Fruit fly (Drosophila melanogaster) whole organism, wandering third instar larva: Measurements from ENCODE around the gene mei-P26.

Experiments
- Abd-B ChIP-seq: fragments of >200 bp; optimal IDR thresholded peaks from 2 replicates; lab custom pipeline; 2017; ENCODE audit warnings: missing biosample characterization, missing genetic modification characterization
- CG32264 ChIP-seq: fragments of 200-800 bp; sonication (Bioruptor generic); optimal IDR thresholded peaks from 2 replicates; lab custom pipeline; 2016; ENCODE audit warnings: missing biosample characterization, missing genetic modification characterization
- CG9705 ChIP-seq: fragments of 200-800 bp; sonication (Bioruptor generic); optimal IDR thresholded peaks from 2 replicates; lab custom pipeline; 2018; ENCODE audit warnings: missing biosample characterization, mild to moderate bottlenecking, missing genetic modification characterization
- CrebA ChIP-seq: fragments of 200-800 bp; sonication (Bioruptor generic); optimal IDR thresholded peaks from 2 replicates; lab custom pipeline; 2016; ENCODE audit warnings: missing biosample characterization, mild to moderate bottlenecking, missing genetic modification characterization, borderline replicate concordance
- Dfd ChIP-seq: fragments of >200 bp; optimal IDR thresholded peaks from 2 replicates; lab custom pipeline; 2017; ENCODE audit warnings: missing biosample characterization, missing genetic modification characterization
- GATAd ChIP-seq: sonication (Bioruptor generic); optimal IDR thresholded peaks from 2 replicates; lab custom pipeline; 2016; ENCODE audit warnings: missing biosample characterization, missing genetic modification characterization
- HLH106 ChIP-seq: fragments of 200-800 bp; optimal IDR thresholded peaks from 3 replicates; lab custom pipeline; 2019; ENCODE audit warnings: missing biosample characterization, mild to moderate bottlenecking, missing genetic modification characterization, moderate library complexity
- Hnf4 ChIP-seq: fragments of 200-800 bp; sonication (Bioruptor generic); optimal IDR thresholded peaks from 2 replicates; lab custom pipeline; 2016; ENCODE audit warnings: missing biosample characterization, mild to moderate bottlenecking, missing genetic modification characterization
- Hr78 ChIP-seq: fragments of >200 bp; optimal IDR thresholded peaks from 2 replicates; lab custom pipeline; 2017; ENCODE audit warnings: missing biosample characterization, missing genetic modification characterization
- Hr83 ChIP-seq: fragments of 200-300 bp; sonication (Bioruptor generic); optimal IDR thresholded peaks from 2 replicates; lab custom pipeline; 2016; ENCODE audit warnings: missing biosample characterization, mild to moderate bottlenecking, missing genetic modification characterization, moderate library complexity; ENCODE audit not compliant: poor library complexity, severe bottlenecking
- Mio ChIP-seq: sonication (Bioruptor generic); optimal IDR thresholded peaks from 2 replicates; lab custom pipeline; 2016; ENCODE audit warnings: missing biosample characterization, missing genetic modification characterization
- OdsH ChIP-seq: fragments of 200-800 bp; sonication (Bioruptor generic); optimal IDR thresholded peaks from 2 replicates; lab custom pipeline; 2016; ENCODE audit warnings: missing biosample characterization, mild to moderate bottlenecking, missing genetic modification characterization
- Vsx2 ChIP-seq: fragments of 200-300, 225-300 bp; sonication (Bioruptor generic); optimal IDR thresholded peaks from 2 replicates; lab custom pipeline; 2018; ENCODE audit warnings: missing biosample characterization, missing genetic modification characterization; ENCODE audit not compliant: partially characterized antibody
- br ChIP-seq: fragments of 200-800 bp; sonication (Bioruptor generic); optimal IDR thresholded peaks from 2 replicates; lab custom pipeline; 2016; ENCODE audit warnings: missing biosample characterization, missing genetic modification characterization
- dl ChIP-seq, 2 experiments: fragments of 175-275, 200-275 bp in 1 of 2; fragments of 200-275 bp in 1 of 2; sonication (Bioruptor generic); optimal IDR thresholded peaks; lab custom pipeline; 2018; ENCODE audit warnings: mild to moderate bottlenecking in 2 of 2, missing biosample characterization in 2 of 2, missing genetic modification characterization in 2 of 2, moderate library complexity in 2 of 2; ENCODE audit not compliant: partially characterized antibody in 2 of 2, insufficient read depth in 1 of 2
- dmrt93B ChIP-seq: fragments of 200-800 bp; sonication (Bioruptor generic); optimal IDR thresholded peaks from 2 replicates; lab custom pipeline; 2018; ENCODE audit warnings: missing biosample characterization, mild to moderate bottlenecking, missing genetic modification characterization
- dsf ChIP-seq: sonication (Bioruptor generic); optimal IDR thresholded peaks from 2 replicates; lab custom pipeline; 2016; ENCODE audit warnings: missing biosample characterization, missing genetic modification characterization, borderline replicate concordance
- ey ChIP-seq: fragments of 200-800 bp; sonication (Bioruptor generic); optimal IDR thresholded peaks from 2 replicates; lab custom pipeline; 2016; ENCODE audit warnings: missing biosample characterization, missing genetic modification characterization
- foxo ChIP-seq, 2 experiments: fragments of 200-800 bp; sonication (Bioruptor generic); optimal IDR thresholded peaks; 2 replicates in 1 of 2; 3 replicates in 1 of 2; lab custom pipeline; 2016 to 2017; ENCODE audit warnings: missing biosample characterization in 2 of 2, missing genetic modification characterization in 2 of 2
- h ChIP-seq: fragments of 200-800 bp; sonication (Bioruptor generic); optimal IDR thresholded peaks from 3 replicates; lab custom pipeline; 2016; ENCODE audit warnings: missing biosample characterization, mild to moderate bottlenecking, missing genetic modification characterization
- jim ChIP-seq: fragments of 175-275, 200-325 bp; sonication (Bioruptor generic); optimal IDR thresholded peaks from 2 replicates; lab custom pipeline; 2016; ENCODE audit warnings: missing biosample characterization, mild to moderate bottlenecking, missing genetic modification characterization
- lola ChIP-seq: fragments of >200 bp; optimal IDR thresholded peaks from 2 replicates; lab custom pipeline; 2017; ENCODE audit warnings: missing biosample characterization, missing genetic modification characterization
- pan ChIP-seq: fragments of >200 bp; optimal IDR thresholded peaks from 2 replicates; lab custom pipeline; 2017
- psq ChIP-seq: fragments of 200-800 bp; sonication (Bioruptor generic); optimal IDR thresholded peaks from 3 replicates; lab custom pipeline; 2017; ENCODE audit warnings: missing biosample characterization, mild to moderate bottlenecking, missing genetic modification characterization, moderate library complexity
- rgr ChIP-seq: fragments of 200-800 bp; sonication (Bioruptor generic); optimal IDR thresholded peaks from 3 replicates; lab custom pipeline; 2016; ENCODE audit warnings: missing biosample characterization, mild to moderate bottlenecking, missing genetic modification characterization
- sage ChIP-seq: fragments of 200-800 bp; sonication (Bioruptor generic); optimal IDR thresholded peaks from 2 replicates; lab custom pipeline; 2016; ENCODE audit warnings: missing biosample characterization, mild to moderate bottlenecking, missing genetic modification characterization
- sv ChIP-seq: fragments of 200-800 bp; sonication (Bioruptor generic); optimal IDR thresholded peaks from 3 replicates; lab custom pipeline; 2016; ENCODE audit warnings: missing biosample characterization, missing genetic modification characterization
- tai ChIP-seq: sonication (Bioruptor generic); optimal IDR thresholded peaks from 2 replicates; lab custom pipeline; 2016; ENCODE audit warnings: missing biosample characterization, missing genetic modification characterization
- usp ChIP-seq: fragments of >200 bp; optimal IDR thresholded peaks from 2 replicates; lab custom pipeline; 2017; ENCODE audit warnings: missing biosample characterization, missing genetic modification characterization
- woc ChIP-seq: sonication (Bioruptor generic); optimal IDR thresholded peaks from 2 replicates; lab custom pipeline; 2016; ENCODE audit warnings: missing biosample characterization, mild to moderate bottlenecking, missing genetic modification characterization

mei-P26 gene

dm6 chrX:9216572-9216971 is 53.5 kb downstream of the mei-P26 start, which contains the start of gene CG15369:
Gene CG15369, plus strand, starts transcription at chrX:9216872.
- no peak for TF ChIP-seq Mio (GFP tag; lab: Kevin White, UChicago)
- no peak for TF ChIP-seq Vsx2 (GFP tag; lab: Kevin White, UChicago)
- no peak for TF ChIP-seq h (GFP tag; lab: Kevin White, UChicago)
- no peak for TF ChIP-seq usp (GFP tag; lab: Kevin White, UChicago)
- no peak for TF ChIP-seq woc
- TF ChIP-seq Hnf4 (GFP tag; lab: Kevin White, UChicago): no peak
- no peak for TF ChIP-seq lola
- TF ChIP-seq jim (GFP tag; lab: Kevin White, UChicago): no peak

dm6 chrX:9220434-9220833 is 57.4 kb downstream of the mei-P26 start:
- TF ChIP-seq OdsH (GFP tag; lab: Kevin White, UChicago) (no peak), foxo (GFP tag; optimal IDR thresholded peaks at IDR 0.05; lab: Kevin White, UChicago) (peak in 1 of 2 experiments; percentile 3)

- TF ChIP-seq HLH106 (tag; lab: Kevin White, UChicago): no peak
- no peak for TF ChIP-seq Dfd (GFP tag; lab: Kevin White, UChicago)
- TF ChIP-seq h (GFP tag; lab: Kevin White, UChicago): no peak
- no peak for TF ChIP-seq Hr83 (GFP tag; lab: Kevin White, UChicago)
Observed at dm6 chrX:9223182-9223581, 60.1 kb downstream of the mei-P26 start, which contains the start of gene t. Gene t, minus strand, starts transcription at chrX:9223257.

DNA sequence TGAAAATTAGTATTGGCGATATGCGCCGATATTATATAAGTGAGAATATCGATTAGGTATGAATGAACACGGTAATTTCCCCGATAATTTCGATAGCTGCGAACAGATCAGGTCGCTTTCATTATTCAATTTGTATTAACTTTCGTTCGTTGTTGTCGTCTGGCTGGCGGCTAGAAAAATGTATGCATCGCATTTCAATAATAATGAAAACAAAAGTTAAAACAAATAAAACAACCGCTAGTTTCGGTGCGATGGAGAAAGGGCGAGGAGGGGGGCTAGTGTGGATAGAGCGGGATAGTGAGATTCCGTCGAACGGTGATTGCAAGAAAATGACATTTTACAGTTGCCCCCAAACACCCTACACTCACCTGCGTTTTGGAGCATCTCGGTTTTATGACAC is 61.4 kb downstream of the mei-P26 start:
- TF ChIP-seq HLH106 (tag; lab: Kevin White, UChicago) (no peak), jim (GFP tag; lab: Kevin White, UChicago) (no peak), dsf (GFP tag; lab: Kevin White, UChicago) (no peak), br (GFP tag; lab: Kevin White, UChicago) (no peak), dmrt93B (GFP tag; lab: Kevin White, UChicago) (no peak), h (GFP tag; lab: Kevin White, UChicago) (no peak), CG32264 (GFP tag; lab: Kevin White, UChicago) (no peak), Vsx2 (GFP tag; lab: Kevin White, UChicago) (no peak), sage (GFP tag; lab: Kevin White, UChicago) (no peak), pan (lab: Kevin White, UChicago) (no peak), tai (GFP tag; lab: Kevin White, UChicago) (no peak), Abd-B (no peak)

DNA sequence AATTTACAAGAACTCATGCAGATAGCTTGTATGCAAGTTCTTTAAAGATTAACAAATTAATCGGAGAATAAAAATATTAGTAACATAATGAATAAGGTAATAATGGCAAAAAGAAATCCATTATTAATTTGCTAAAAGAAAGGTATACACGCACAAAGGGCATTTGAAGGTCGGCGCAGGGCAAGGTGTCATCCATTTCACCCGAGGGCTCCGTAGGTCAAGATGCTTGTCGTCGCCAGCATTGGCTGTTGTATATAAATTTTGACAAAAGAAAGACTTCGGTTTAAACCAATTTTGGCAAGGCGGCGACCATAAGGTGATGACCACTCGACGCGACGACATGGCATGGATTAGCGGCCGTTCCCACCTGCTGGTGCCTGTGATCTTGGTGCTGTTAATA is 62.1 kb downstream of the mei-P26 start, which contains the start of gene CG15370:
Gene CG15370, plus strand, starts transcription at position 301 of the 400 bp plus-strand sequence.
- no peak for TF ChIP-seq foxo (GFP tag; optimal IDR thresholded peaks at IDR 0.05; lab: Kevin White, UChicago)
- TF ChIP-seq psq (GFP tag; lab: Kevin White, UChicago): no peak
- no peak for TF ChIP-seq CrebA
- TF ChIP-seq dsf (GFP tag; lab: Kevin White, UChicago): no peak
- TF ChIP-seq CG9705: no peak
- TF ChIP-seq woc: no peak
- no peak for TF ChIP-seq usp (GFP tag; lab: Kevin White, UChicago)
- no peak for TF ChIP-seq Mio (GFP tag; lab: Kevin White, UChicago)

- TF ChIP-seq dl (GFP tag; optimal IDR thresholded peaks at IDR 0.05; lab: Kevin White, UChicago; ENCODE audit: insufficient read depth in 1 of 2, partially characterized antibody in 2 of 2): no peak
- TF ChIP-seq rgr (GFP tag; lab: Kevin White, UChicago): no peak
- TF ChIP-seq dsf (GFP tag; lab: Kevin White, UChicago): no peak
- no peak for TF ChIP-seq tai (GFP tag; lab: Kevin White, UChicago)
- no peak for TF ChIP-seq br (GFP tag; lab: Kevin White, UChicago)
- no peak for TF ChIP-seq Mio (GFP tag; lab: Kevin White, UChicago)
- no peak for TF ChIP-seq sv (GFP tag; lab: Kevin White, UChicago)
- no peak for TF ChIP-seq Abd-B
- no peak for TF ChIP-seq Hr78 (GFP tag; lab: Kevin White, UChicago)
- TF ChIP-seq CrebA: no peak
- TF ChIP-seq OdsH (GFP tag; lab: Kevin White, UChicago): no peak
- no peak for TF ChIP-seq GATAd
- no peak for TF ChIP-seq Hr83 (GFP tag; lab: Kevin White, UChicago)
- no peak for TF ChIP-seq CG9705
- no peak for TF ChIP-seq ey (GFP tag; lab: Kevin White, UChicago)
- TF ChIP-seq usp (GFP tag; lab: Kevin White, UChicago): no peak
- no peak for TF ChIP-seq sage (GFP tag; lab: Kevin White, UChicago)
- no peak for TF ChIP-seq foxo (GFP tag; optimal IDR thresholded peaks at IDR 0.05; lab: Kevin White, UChicago)
Observed at dm6 chrX:9226837-9227236, 63.8 kb downstream of the mei-P26 start, which contains the start of gene Gr8a. Gene Gr8a, plus strand, starts transcription at chrX:9227137.
